Fruit fly (Drosophila melanogaster): ENCODE data around the gene Tsp66E.

The Tsp66E gene

dm6 chr3L:8929527-8929926 is 17.2 kb downstream of the Tsp66E start (continued):
- TF ChIP-seq CG18262 (tag; optimal IDR thresholded peaks at IDR 0.05): peak; percentile 14
- peak; percentile 40; the same call in 1 of the 2 replicates for TF ChIP-seq CG14441 (GFP tag; IDR thresholded peaks at IDR 0.05)
- no peak for TF ChIP-seq CG10979 (tag; optimal IDR thresholded peaks at IDR 0.05)
- peak; percentile 17; the same call in 1 of the 2 replicates for TF ChIP-seq CG31441 (GFP tag; IDR thresholded peaks at IDR 0.05)
- no peak for TF ChIP-seq hbn (GFP tag; IDR thresholded peaks at IDR 0.05; ENCODE audit: partially characterized antibody)
- no peak for TF ChIP-seq pum (GFP tag; optimal IDR thresholded peaks at IDR 0.05)
- TF ChIP-seq Camta (GFP tag; optimal IDR thresholded peaks at IDR 0.05): no peak
- TF ChIP-seq CG14050 (GFP tag; IDR thresholded peaks at IDR 0.05): peak; percentile 11; the same call in 1 of the 3 replicates
- TF ChIP-seq Kr (GFP tag; optimal IDR thresholded peaks at IDR 0.05): no peak
- TF ChIP-seq Six4 (GFP tag; optimal IDR thresholded peaks at IDR 0.05): no peak
- no peak for TF ChIP-seq CG10565 (GFP tag; optimal IDR thresholded peaks at IDR 0.05)
- no peak for TF ChIP-seq CG30020 (tag; optimal IDR thresholded peaks at IDR 0.05)
- TF ChIP-seq CG10267 (tag; optimal IDR thresholded peaks at IDR 0.05): no peak
- no peak for TF ChIP-seq CHES-1-like (GFP tag; optimal IDR thresholded peaks at IDR 0.05)
- no peak for TF ChIP-seq sqz (GFP tag; optimal IDR thresholded peaks at IDR 0.05)
- no peak for TF ChIP-seq chinmo (GFP tag; IDR thresholded peaks at IDR 0.05; ENCODE audit: partially characterized antibody)
- TF ChIP-seq Hr78 (GFP tag; optimal IDR thresholded peaks at IDR 0.05): no peak
- TF ChIP-seq slbo (GFP tag; IDR thresholded peaks at IDR 0.05): no peak
- TF ChIP-seq CG7556 (GFP tag; optimal IDR thresholded peaks at IDR 0.05): no peak
- TF ChIP-seq CG2202 (tag; optimal IDR thresholded peaks at IDR 0.05): no peak
- no peak for TF ChIP-seq CG17802 (tag; optimal IDR thresholded peaks at IDR 0.05)
- no peak for TF ChIP-seq aop (GFP tag; IDR thresholded peaks at IDR 0.05)
- no peak for TF ChIP-seq wdn (GFP tag; IDR thresholded peaks at IDR 0.05)
- peak; percentile 51 for TF ChIP-seq Ets65A (GFP tag)
- no peak for TF ChIP-seq Chrac-16 (GFP tag; optimal IDR thresholded peaks at IDR 0.05)
- no peak for TF ChIP-seq CG14710 (tag; optimal IDR thresholded peaks at IDR 0.05)
- no peak for TF ChIP-seq CG1792 (GFP tag; optimal IDR thresholded peaks at IDR 0.05)
- no peak for TF ChIP-seq CG8290 (GFP tag; optimal IDR thresholded peaks at IDR 0.05)
- TF ChIP-seq CG8290 (tag; optimal IDR thresholded peaks at IDR 0.05): no peak
- TF ChIP-seq CG3281 (GFP tag; optimal IDR thresholded peaks at IDR 0.05): no peak
- no peak for TF ChIP-seq ssp (GFP tag; IDR thresholded peaks at IDR 0.05)
- TF ChIP-seq CG33557 (GFP tag; optimal IDR thresholded peaks at IDR 0.05): no peak
- TF ChIP-seq Adf1 (GFP tag; IDR thresholded peaks at IDR 0.05): no peak
- TF ChIP-seq grau (tag; optimal IDR thresholded peaks at IDR 0.05): no peak
- no peak for TF ChIP-seq Dek (tag; optimal IDR thresholded peaks at IDR 0.05)
- TF ChIP-seq abd-A (tag; optimal IDR thresholded peaks at IDR 0.05): no peak
- no peak for TF ChIP-seq lab (GFP tag; optimal IDR thresholded peaks at IDR 0.05)
- TF ChIP-seq CG13296 (GFP tag; optimal IDR thresholded peaks at IDR 0.05): no peak
- no peak for TF ChIP-seq Oaz (GFP tag; IDR thresholded peaks at IDR 0.05)
- no peak for TF ChIP-seq zfh1 (GFP tag; IDR thresholded peaks at IDR 0.05)
- TF ChIP-seq seq (GFP tag; IDR thresholded peaks at IDR 0.05): no peak
- TF ChIP-seq Nf-YB (GFP tag; optimal IDR thresholded peaks at IDR 0.05): no peak
- TF ChIP-seq Nf-YC (tag; optimal IDR thresholded peaks at IDR 0.05): no peak
- no peak for TF ChIP-seq CG10431 (GFP tag; optimal IDR thresholded peaks at IDR 0.05)
- no peak for TF ChIP-seq CG1647 (GFP tag; optimal IDR thresholded peaks at IDR 0.05)
- TF ChIP-seq Hr51 (GFP tag; optimal IDR thresholded peaks at IDR 0.05): peak in 1 of 2 experiments; percentile 44
- no peak for TF ChIP-seq NC2α (GFP tag; optimal IDR thresholded peaks at IDR 0.05)
- TF ChIP-seq lbe (GFP tag; optimal IDR thresholded peaks at IDR 0.05): no peak
- TF ChIP-seq CG4854 (GFP tag; optimal IDR thresholded peaks at IDR 0.05): no peak
- no peak for TF ChIP-seq bigmax (GFP tag; optimal IDR thresholded peaks at IDR 0.05)
- no peak for TF ChIP-seq jumu (GFP tag; optimal IDR thresholded peaks at IDR 0.05)
- no peak for TF ChIP-seq CG6765 (GFP tag; optimal IDR thresholded peaks at IDR 0.05)
